Worm (Caenorhabditis elegans): Measurements from ENCODE around the gene dsl-1.

The dsl-1 gene

DNA sequence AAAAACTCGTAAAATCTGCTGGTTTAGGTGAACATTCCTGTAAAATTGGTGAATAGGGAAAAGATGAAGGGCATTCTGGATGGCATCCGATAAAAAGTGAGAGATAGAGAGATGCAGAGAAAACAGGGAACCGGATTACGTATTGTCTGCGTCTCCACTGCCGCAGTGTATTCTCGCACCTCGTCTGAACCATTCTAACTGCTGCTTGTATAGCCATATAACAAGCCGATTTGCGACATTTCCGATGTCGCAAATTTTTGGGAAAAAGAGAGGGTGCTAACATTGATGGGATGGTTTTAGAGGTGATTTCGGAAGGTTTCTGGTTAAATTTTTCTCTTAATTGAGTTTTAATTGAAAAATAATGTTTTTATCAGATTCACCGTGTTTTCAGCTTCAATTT, 13.3 kb upstream of the dsl-1 start, which contains the start of gene W09G12.10:
Gene W09G12.10, minus strand, starts transcription at position 121 of the 400 bp plus-strand sequence.
- no peak for TF ChIP-seq bed-1 (GFP tag; IDR thresholded peaks at IDR 0.05)
- peak; percentile 81 for TF ChIP-seq hmg-1.2 (GFP tag; IDR thresholded peaks at IDR 0.05)

DNA sequence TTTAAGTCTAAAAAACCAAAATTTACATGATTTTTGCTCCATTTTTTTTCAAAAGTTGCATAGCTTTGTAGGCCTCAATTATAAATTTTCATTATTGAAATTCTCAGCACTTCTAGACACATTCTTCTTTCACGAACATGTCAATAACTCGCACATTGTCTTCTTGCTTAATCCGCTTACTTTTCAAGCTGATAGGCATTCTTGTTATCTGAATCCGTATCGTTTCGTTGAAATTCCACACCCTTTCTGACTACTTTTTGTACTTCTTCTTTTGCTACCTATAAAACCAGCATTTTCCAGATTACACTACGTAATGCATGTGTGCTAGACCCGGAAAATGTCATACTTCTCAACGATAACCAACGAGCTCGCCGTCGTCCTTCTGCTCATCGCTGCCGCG, 8.4 kb upstream of the dsl-1 start, which contains the start of gene W09G12.9:
Gene W09G12.9, plus strand, starts transcription at position 301 of the 400 bp plus-strand sequence.
- TF ChIP-seq D2030.7 (GFP tag; IDR thresholded peaks at IDR 0.05) = no peak
- TF ChIP-seq nhr-80 (tag; optimal IDR thresholded peaks at IDR 0.05) = peak; percentile 40

DNA sequence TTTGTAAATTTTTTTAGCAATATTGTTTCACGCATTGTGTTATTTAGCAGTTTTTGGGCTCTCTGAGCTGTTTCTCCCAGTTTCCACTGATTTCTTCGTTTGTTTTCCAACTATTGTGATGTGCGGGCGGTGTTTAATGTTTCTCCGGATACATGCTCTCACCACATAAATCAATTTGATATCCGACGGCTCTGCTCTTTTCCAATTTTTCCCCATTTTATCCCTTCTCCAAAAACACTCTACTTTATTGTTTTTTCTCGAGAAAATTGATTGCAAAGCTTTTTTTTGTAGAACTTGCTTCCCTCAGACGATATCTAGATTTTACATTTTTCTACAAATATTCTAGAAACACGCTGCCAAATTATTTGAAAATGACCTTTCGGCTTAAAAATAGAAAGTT, 7.7 kb upstream of the dsl-1 start:
- TF ChIP-seq pbrm-1 (GFP tag; IDR thresholded peaks at IDR 0.05) (no peak), ceh-40 (GFP tag; IDR thresholded peaks at IDR 0.05) (no peak), chd-7 (tag; optimal IDR thresholded peaks at IDR 0.05) (no peak), F57C9.4 (tag; optimal IDR thresholded peaks at IDR 0.05) (no peak), attf-5 (GFP tag; optimal IDR thresholded peaks at IDR 0.05) (no peak), ztf-18 (tag; optimal IDR thresholded peaks at IDR 0.05) (no peak), F52B5.7 (tag; optimal IDR thresholded peaks at IDR 0.05) (no peak), hsf-1 (GFP tag; IDR thresholded peaks at IDR 0.05) (no peak), sdz-38 (tag; optimal IDR thresholded peaks at IDR 0.05) (no peak), madf-3 (GFP tag; IDR thresholded peaks at IDR 0.05) (no peak), F10E7.11 (tag; optimal IDR thresholded peaks at IDR 0.05) (no peak), F22D6.2 (tag; optimal IDR thresholded peaks at IDR 0.05) (no peak), nfya-2 (GFP tag; IDR thresholded peaks at IDR 0.05) (no peak), Y79H2A.3 (GFP tag; conservative IDR thresholded peaks at IDR 0.05) (no peak), Y53F4B.3 (GFP tag; IDR thresholded peaks at IDR 0.05) (no peak), egl-18 (GFP tag; IDR thresholded peaks at IDR 0.05) (no peak), athp-1 (tag; optimal IDR thresholded peaks at IDR 0.05) (no peak), madf-8 (GFP tag; conservative IDR thresholded peaks at IDR 0.05) (no peak), T07F8.4 (tag; optimal IDR thresholded peaks at IDR 0.05) (no peak)

DNA sequence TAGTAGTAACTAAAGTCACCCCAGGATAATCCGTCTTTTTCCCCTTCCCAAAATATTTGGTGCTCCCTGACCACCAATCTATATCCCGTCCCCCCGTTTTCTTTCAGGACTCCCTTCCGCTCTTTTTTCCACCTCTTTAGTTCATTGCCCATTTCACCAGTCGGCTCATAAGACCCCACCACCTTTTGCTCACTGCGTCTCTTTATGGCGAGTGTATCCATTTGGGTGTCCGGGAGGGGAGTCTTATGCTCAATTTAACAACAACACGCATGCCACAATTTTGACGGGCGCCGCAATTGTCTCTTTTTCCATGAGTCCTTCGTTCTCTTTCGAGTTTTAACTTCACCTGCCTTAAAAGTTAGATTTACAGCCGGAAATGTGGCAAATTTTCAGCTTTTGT, 5.3 kb upstream of the dsl-1 start:
- TF ChIP-seq ztf-3 (GFP tag; optimal IDR thresholded peaks at IDR 0.05) (no peak), bed-1 (GFP tag; IDR thresholded peaks at IDR 0.05) (no peak), lin-40 (tag; optimal IDR thresholded peaks at IDR 0.05) (no peak)

- TF ChIP-seq Y67H2A.10 (GFP tag; conservative IDR thresholded peaks at IDR 0.05) = no peak
- TF ChIP-seq nhr-80 (tag; optimal IDR thresholded peaks at IDR 0.05) = no peak
- TF ChIP-seq D2030.7 (GFP tag; IDR thresholded peaks at IDR 0.05) = no peak
- no peak for TF ChIP-seq egrh-3 (GFP tag; IDR thresholded peaks at IDR 0.05)
Measured at ce11 chrIV:1212357-1212756, 4.5 kb upstream of the dsl-1 start.

DNA sequence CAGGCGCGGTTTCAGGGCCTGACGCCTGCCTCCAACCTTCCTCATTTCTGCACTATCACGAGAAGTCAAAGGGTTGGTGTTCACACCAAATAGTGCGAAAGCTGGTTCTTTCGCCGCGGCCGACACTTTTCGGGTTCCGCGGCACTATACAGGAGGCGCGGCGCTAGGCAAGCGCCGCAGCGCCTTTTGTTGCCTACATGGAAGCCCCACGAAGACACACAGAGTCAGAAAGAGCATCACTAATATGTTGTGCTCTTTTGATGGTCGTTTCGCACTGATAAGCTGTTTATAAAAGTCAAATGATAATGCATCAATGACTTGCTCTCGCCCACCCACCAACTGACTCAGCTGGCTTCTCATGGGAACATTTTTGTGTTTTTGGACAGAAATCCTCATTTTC, 4.0 kb upstream of the dsl-1 start:
- TF ChIP-seq dox-1 (GFP tag; IDR thresholded peaks at IDR 0.05) = peak; percentile 51
- no peak for TF ChIP-seq ccch-3 (GFP tag; optimal IDR thresholded peaks at IDR 0.05)
- TF ChIP-seq snpc-4 (GFP tag; optimal IDR thresholded peaks at IDR 0.05) = no peak
- TF ChIP-seq snpc-4 (tag; optimal IDR thresholded peaks at IDR 0.05) = peak in 1 of 4 experiments; percentile 81
- no peak for TF ChIP-seq nhr-90 (tag; optimal IDR thresholded peaks at IDR 0.05)
- TF ChIP-seq ztf-3 (GFP tag; optimal IDR thresholded peaks at IDR 0.05) = no peak
- TF ChIP-seq zfh-2 (GFP tag; conservative IDR thresholded peaks at IDR 0.05) = peak; percentile 69; the same call in 1 of the 2 replicates
- TF ChIP-seq hmg-1.2 (GFP tag; IDR thresholded peaks at IDR 0.05) = no peak; the same call in 1 of the 2 replicates
- peak; percentile 73 for TF ChIP-seq nhr-80 (tag; optimal IDR thresholded peaks at IDR 0.05)
- 0 out of 2 replicates have a peak, but pooled peaks have one; percentile 23 for TF ChIP-seq egrh-3 (GFP tag; IDR thresholded peaks at IDR 0.05)

Data from whole organism, young adult.